Worm (Caenorhabditis elegans) whole organism, late embryonic: ENCODE results near the gene C46F2.1.

Experiments
- T23F11.4 ChIP-seq: fragments of 200-800 bp; sonication (Bioruptor generic); optimal IDR thresholded peaks from 2 replicates; lab custom pipeline; 2018; ENCODE audit warnings: mild to moderate bottlenecking, missing genetic modification characterization, missing compliant biosample characterization
- ahr-1 ChIP-seq: sonication (generic microtip); optimal IDR thresholded peaks from 2 replicates; lab custom pipeline; 2016; ENCODE audit warnings: missing genetic modification characterization, missing compliant biosample characterization
- ama-1 ChIP-seq: fragments of 150-350 bp; optimal IDR thresholded peaks from 2 replicates; lab custom pipeline; 2014
- ceh-19 ChIP-seq: fragments of 200-800 bp; sonication (Bioruptor generic); optimal IDR thresholded peaks from 2 replicates; lab custom pipeline; 2018; ENCODE audit warnings: mild to moderate bottlenecking, missing genetic modification characterization, missing compliant biosample characterization
- ceh-30 ChIP-seq: fragments of 150-350 bp; optimal IDR thresholded peaks from 2 replicates; lab custom pipeline; 2014; ENCODE audit warnings: missing biosample characterization, missing genetic modification characterization
- ceh-31 ChIP-seq: sonication (generic microtip); optimal IDR thresholded peaks from 2 replicates; lab custom pipeline; 2016; ENCODE audit warnings: missing genetic modification characterization, missing compliant biosample characterization
- che-1 ChIP-seq: sonication (generic microtip); optimal IDR thresholded peaks from 2 replicates; lab custom pipeline; 2016; ENCODE audit warnings: mild to moderate bottlenecking, missing genetic modification characterization, missing compliant biosample characterization
- dve-1 ChIP-seq: sonication (generic microtip); optimal IDR thresholded peaks from 2 replicates; lab custom pipeline; 2017; ENCODE audit warnings: antibody characterized with exemption, mild to moderate bottlenecking, missing genetic modification characterization, missing compliant biosample characterization
- elt-2 ChIP-seq: sonication (generic microtip); optimal IDR thresholded peaks from 2 replicates; lab custom pipeline; 2016; ENCODE audit warnings: missing genetic modification reagents, missing genetic modification characterization, missing compliant biosample characterization
- hlh-13 ChIP-seq: fragments of 200-800 bp; sonication (Bioruptor generic); optimal IDR thresholded peaks from 2 replicates; lab custom pipeline; 2018; ENCODE audit warnings: mild to moderate bottlenecking, missing genetic modification characterization, missing compliant biosample characterization
- rnt-1 ChIP-seq: sonication (generic microtip); optimal IDR thresholded peaks from 2 replicates; lab custom pipeline; 2016; ENCODE audit warnings: missing genetic modification characterization, missing compliant biosample characterization
- sox-2 ChIP-seq: fragments of 200-800 bp; sonication (Bioruptor generic); IDR thresholded peaks from 2 replicates; pipeline ENCODE4 v1.3.6; 2022; ENCODE audit warnings: missing genetic modification reagents, missing genetic modification characterization, missing compliant biosample characterization
- tbx-2 ChIP-seq: sonication (generic microtip); optimal IDR thresholded peaks from 2 replicates; lab custom pipeline; 2016; ENCODE audit warnings: missing genetic modification characterization, missing compliant biosample characterization
- tbx-7 ChIP-seq: sonication (generic microtip); optimal IDR thresholded peaks from 2 replicates; lab custom pipeline; 2016; ENCODE audit warnings: missing genotype, missing genetic modification characterization, missing compliant biosample characterization

DNA sequence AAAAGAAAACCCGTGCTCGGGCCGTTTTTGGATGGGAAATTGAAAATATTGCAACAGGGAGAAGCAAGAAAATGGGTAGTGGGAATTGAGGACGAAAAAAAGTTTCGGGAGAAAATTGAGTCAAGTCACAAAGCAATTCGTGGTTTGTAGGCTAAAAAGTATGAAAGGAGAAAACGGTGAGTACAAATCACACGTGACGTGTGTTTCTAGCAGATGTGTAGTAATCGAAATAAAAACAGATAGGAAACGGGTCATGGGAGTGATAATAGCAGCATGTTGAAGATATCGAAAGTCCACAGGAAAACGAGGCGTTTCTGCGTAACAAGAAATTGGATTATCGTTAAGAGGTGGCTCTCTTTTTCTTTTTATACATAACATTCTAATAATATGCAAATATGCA, 12.1 kb downstream of the C46F2.1 start:
- TF ChIP-seq elt-2 (no peak), ceh-31 (tag; lab: Kevin White, UChicago) (no peak), dve-1 (tag; lab: Kevin White, UChicago) (no peak), ceh-19 (GFP tag; lab: Kevin White, UChicago) (no peak), ama-1 (lab: Kevin White, UChicago) (no peak), ceh-30 (tag; lab: Kevin White, UChicago) (no peak), hlh-13 (no peak), rnt-1 (tag; lab: Kevin White, UChicago) (no peak), ahr-1 (no peak), tbx-2 (tag; lab: Kevin White, UChicago) (no peak), sox-2 (GFP tag; lab: Robert Waterston, UW) (no peak), T23F11.4 (GFP tag; lab: Kevin White, UChicago) (no peak), tbx-7 (tag; lab: Kevin White, UChicago) (no peak), che-1 (tag; lab: Kevin White, UChicago) (no peak)
